Worm (Caenorhabditis elegans): Measurements from ENCODE around the gene C34E7.3.

Gene C34E7.3

ce11 chrX:12909910-12910309, 20.2 kb upstream of the C34E7.3 start:
- TF ChIP-seq hlh-13 (GFP tag; optimal IDR thresholded peaks at IDR 0.05) (no peak), lim-6 (tag; optimal IDR thresholded peaks at IDR 0.05) (no peak), eyg-1 (tag; optimal IDR thresholded peaks at IDR 0.05) (no peak), dmd-4 (tag; optimal IDR thresholded peaks at IDR 0.05; ENCODE audit: borderline replicate concordance) (no peak), elt-2 (tag; optimal IDR thresholded peaks at IDR 0.05) (no peak), sox-4 (tag; optimal IDR thresholded peaks at IDR 0.05) (no peak), F13H6.1 (tag; optimal IDR thresholded peaks at IDR 0.05) (no peak), T23F11.4 (GFP tag; optimal IDR thresholded peaks at IDR 0.05) (no peak), ceh-48 (tag; optimal IDR thresholded peaks at IDR 0.05) (no peak), sdc-2 (tag; optimal IDR thresholded peaks at IDR 0.05) (no peak), hlh-6 (tag; optimal IDR thresholded peaks at IDR 0.05) (no peak), ceh-6 (GFP tag; optimal IDR thresholded peaks at IDR 0.05) (no peak), ceh-19 (GFP tag; optimal IDR thresholded peaks at IDR 0.05) (no peak), ttx-3 (tag; optimal IDR thresholded peaks at IDR 0.05) (no peak), odd-2 (tag; optimal IDR thresholded peaks at IDR 0.05) (no peak), ceh-9 (tag; optimal IDR thresholded peaks at IDR 0.05) (no peak)

ce11 chrX:12911235-12911634, 18.8 kb upstream of the C34E7.3 start:
- TF ChIP-seq dve-1 (tag; optimal IDR thresholded peaks at IDR 0.05), result no peak
- no peak for TF ChIP-seq odd-2 (tag; optimal IDR thresholded peaks at IDR 0.05)
- TF ChIP-seq nhr-232 (tag; optimal IDR thresholded peaks at IDR 0.05), result no peak
- peak; percentile 26 for TF ChIP-seq hlh-30 (tag; optimal IDR thresholded peaks at IDR 0.05; ENCODE audit: insufficient read depth)
- TF ChIP-seq ceh-48 (tag; optimal IDR thresholded peaks at IDR 0.05), result no peak

ce11 chrX:12912435-12912834, 17.6 kb upstream of the C34E7.3 start:
- TF ChIP-seq ttx-3 (tag; optimal IDR thresholded peaks at IDR 0.05) (no peak), syd-9 (tag; optimal IDR thresholded peaks at IDR 0.05) (no peak), ceh-18 (tag; optimal IDR thresholded peaks at IDR 0.05) (no peak), pqm-1 (tag; optimal IDR thresholded peaks at IDR 0.05) (no peak)

- TF ChIP-seq ttx-3 (tag; optimal IDR thresholded peaks at IDR 0.05) (no peak), F13H6.1 (tag; optimal IDR thresholded peaks at IDR 0.05) (no peak), fkh-10 (GFP tag; optimal IDR thresholded peaks at IDR 0.05) (no peak), K09A11.1 (tag; optimal IDR thresholded peaks at IDR 0.05; ENCODE audit: insufficient read depth) (no peak), unc-42 (tag; optimal IDR thresholded peaks at IDR 0.05) (no peak), nfya-1 (tag; optimal IDR thresholded peaks at IDR 0.05) (no peak), ceh-9 (tag; optimal IDR thresholded peaks at IDR 0.05) (no peak), ceh-24 (tag; optimal IDR thresholded peaks at IDR 0.05) (no peak), ama-1 (optimal IDR thresholded peaks at IDR 0.05) (no peak), sox-2 (GFP tag; IDR thresholded peaks at IDR 0.05) (no peak), hlh-30 (tag; optimal IDR thresholded peaks at IDR 0.05; ENCODE audit: insufficient read depth) (no peak), ceh-22 (tag; optimal IDR thresholded peaks at IDR 0.05) (no peak), pat-9 (tag; optimal IDR thresholded peaks at IDR 0.05) (no peak), nhr-232 (tag; optimal IDR thresholded peaks at IDR 0.05) (no peak)
These were observed 16.5 kb upstream of the C34E7.3 start for ce11 chrX:12913398-12914071.

ce11 chrX:12914209-12914608, 15.9 kb upstream of the C34E7.3 start:
- no peak for TF ChIP-seq T23F11.4 (GFP tag; optimal IDR thresholded peaks at IDR 0.05)
- TF ChIP-seq hlh-30 (tag; optimal IDR thresholded peaks at IDR 0.05; ENCODE audit: insufficient read depth), result peak; percentile 72

- TF ChIP-seq odd-2 (tag; optimal IDR thresholded peaks at IDR 0.05) (no peak), zip-5 (tag; optimal IDR thresholded peaks at IDR 0.05) (no peak), nhr-232 (tag; optimal IDR thresholded peaks at IDR 0.05) (no peak), ceh-24 (tag; optimal IDR thresholded peaks at IDR 0.05) (no peak), hlh-8 (tag; optimal IDR thresholded peaks at IDR 0.05) (no peak), ama-1 (optimal IDR thresholded peaks at IDR 0.05) (no peak), fkh-6 (tag; optimal IDR thresholded peaks at IDR 0.05) (no peak), C08G9.2 (tag; optimal IDR thresholded peaks at IDR 0.05) (no peak), ceh-14 (tag; optimal IDR thresholded peaks at IDR 0.05) (no peak), ceh-45 (GFP tag; IDR thresholded peaks at IDR 0.05) (no peak), K09A11.1 (tag; optimal IDR thresholded peaks at IDR 0.05; ENCODE audit: insufficient read depth) (no peak), ceh-34 (tag; optimal IDR thresholded peaks at IDR 0.05) (no peak)
These were observed 15.0 kb upstream of the C34E7.3 start for ce11 chrX:12915058-12915457.
